Fruit fly (Drosophila melanogaster) whole organism, pupa: Measurements from ENCODE around the gene Osi6.

ENCODE experiments used
- CG10348 ChIP-seq: fragments of 200-800 bp; sonication (Bioruptor generic); IDR thresholded peaks from 2 replicates; pipeline ENCODE4 v1.3.6; 2022; ENCODE audit warnings: missing biosample characterization, missing genetic modification characterization
- CG12605 ChIP-seq: fragments of 200-800 bp; sonication (Bioruptor generic); IDR thresholded peaks from 2 replicates; pipeline ENCODE4 v1.3.6; 2022; ENCODE audit warnings: missing biosample characterization, missing genetic modification characterization
- CG13204 ChIP-seq: fragments of 200-800 bp; sonication (Bioruptor generic); optimal IDR thresholded peaks from 2 replicates; lab custom pipeline; 2018; ENCODE audit warnings: missing biosample characterization, mild to moderate bottlenecking, missing genetic modification characterization, moderate library complexity
- CG14655 ChIP-seq: fragments of 200-800 bp; sonication (Bioruptor generic); optimal IDR thresholded peaks from 3 replicates; lab custom pipeline; 2017; ENCODE audit warnings: mild to moderate bottlenecking, missing biosample characterization, missing genetic modification reagents, missing genetic modification characterization
- CG15710 ChIP-seq: fragments of 200-800 bp; sonication (Bioruptor generic); optimal IDR thresholded peaks from 2 replicates; lab custom pipeline; 2018; ENCODE audit warnings: missing biosample characterization, mild to moderate bottlenecking, missing genetic modification characterization, moderate library complexity
- CG17806 ChIP-seq: fragments of 200-800 bp; sonication (Bioruptor generic); optimal IDR thresholded peaks from 2 replicates; lab custom pipeline; 2018; ENCODE audit warnings: missing biosample characterization, mild to moderate bottlenecking, missing genetic modification characterization, moderate library complexity
- CG32121 ChIP-seq: fragments of 200-800 bp; sonication (Bioruptor generic); IDR thresholded peaks from 2 replicates; pipeline ENCODE4 v1.3.6; 2022; ENCODE audit warnings: missing biosample characterization, missing genetic modification characterization
- CG34367 ChIP-seq: fragments of 200-800 bp; sonication (Bioruptor generic); optimal IDR thresholded peaks from 2 replicates; lab custom pipeline; 2018; ENCODE audit warnings: missing biosample characterization, mild to moderate bottlenecking, missing genetic modification characterization
- CG4496 ChIP-seq: fragments of 200-800 bp; sonication (Bioruptor generic); IDR thresholded peaks from 3 replicates; pipeline ENCODE4 v1.3.6; 2022; ENCODE audit warnings: missing biosample characterization, missing genetic modification characterization
- CG8159 ChIP-seq: fragments of 200-800 bp; sonication (Bioruptor generic); optimal IDR thresholded peaks from 3 replicates; lab custom pipeline; 2018; ENCODE audit warnings: missing biosample characterization, mild to moderate bottlenecking, missing genetic modification characterization, moderate library complexity
- CG8301 ChIP-seq: fragments of 200-800 bp; sonication (Bioruptor generic); optimal IDR thresholded peaks from 2 replicates; lab custom pipeline; 2018; ENCODE audit warnings: missing biosample characterization, mild to moderate bottlenecking, missing genetic modification characterization
- CG9948 ChIP-seq: fragments of 200-800 bp; sonication (Bioruptor generic); optimal IDR thresholded peaks from 2 replicates; lab custom pipeline; 2018; ENCODE audit warnings: missing biosample characterization, mild to moderate bottlenecking, missing genetic modification characterization, moderate library complexity
- D1 ChIP-seq: fragments of 200-800 bp; sonication (Bioruptor generic); optimal IDR thresholded peaks from 2 replicates; lab custom pipeline; 2018; ENCODE audit warnings: missing biosample characterization, mild to moderate bottlenecking, missing genetic modification characterization, moderate library complexity
- EcR ChIP-seq: fragments of 200-800 bp; sonication (Bioruptor generic); optimal IDR thresholded peaks from 3 replicates; lab custom pipeline; 2019; ENCODE audit warnings: missing biosample characterization, missing genetic modification characterization, mild to moderate bottlenecking, moderate library complexity, missing genetic modification reagents
- Ets98B ChIP-seq: fragments of 200-800 bp; sonication (Bioruptor generic); IDR thresholded peaks from 2 replicates; pipeline ENCODE4 v1.3.6; 2022; ENCODE audit warnings: missing biosample characterization, missing genetic modification characterization
- Pif1A ChIP-seq: fragments of 200-800 bp; sonication (Bioruptor generic); optimal IDR thresholded peaks from 3 replicates; lab custom pipeline; 2016; ENCODE audit warnings: missing biosample characterization, missing genetic modification characterization
- Pif1B ChIP-seq: fragments of 200-800 bp; sonication (Bioruptor generic); optimal IDR thresholded peaks from 3 replicates; lab custom pipeline; 2016; ENCODE audit warnings: missing biosample characterization, missing genetic modification characterization
- Snoo ChIP-seq: fragments of 200-800 bp; sonication (Bioruptor generic); optimal IDR thresholded peaks from 3 replicates; lab custom pipeline; 2017; ENCODE audit warnings: missing biosample characterization, mild to moderate bottlenecking, missing genetic modification characterization, inconsistent platforms
- fd96Ca ChIP-seq: fragments of 200-800 bp; sonication (Bioruptor generic); IDR thresholded peaks from 3 replicates; pipeline ENCODE4 v1.3.6; 2022; ENCODE audit warnings: missing biosample characterization, missing genetic modification characterization
- gl ChIP-seq: fragments of 200-800 bp; sonication (Bioruptor generic); optimal IDR thresholded peaks from 2 replicates; lab custom pipeline; 2018; ENCODE audit warnings: missing biosample characterization, mild to moderate bottlenecking, missing genetic modification characterization
- rn ChIP-seq: fragments of 200-800 bp; sonication (Bioruptor generic); IDR thresholded peaks from 2 replicates; pipeline ENCODE4 v1.3.6; 2022; ENCODE audit warnings: missing biosample characterization, missing genetic modification characterization

Gene Osi6

dm6 chr3R:6248694-6249093, 14.2 kb downstream of the Osi6 start, which contains the start of gene Osi7:
Gene Osi7 (plus strand): TSS chr3R:6248994.
- TF ChIP-seq CG13204 (peak; percentile 35), EcR (GFP tag; lab: Kevin White, UChicago) (no peak)

dm6 chr3R:6252809-6253208, 18.3 kb downstream of the Osi6 start:
- TF ChIP-seq CG34367 (tag; lab: Kevin White, UChicago) (no peak), Snoo (tag; lab: Kevin White, UChicago) (peak; percentile 32), CG14655 (GFP tag; lab: Kevin White, UChicago) (no peak), CG13204 (peak; percentile 14), D1 (tag; lab: Kevin White, UChicago) (no peak), gl (tag; lab: Kevin White, UChicago) (no peak)

dm6 chr3R:6254438-6254837, 19.9 kb downstream of the Osi6 start:
- no peak for TF ChIP-seq CG34367 (tag; lab: Kevin White, UChicago)
- TF ChIP-seq CG4496 (GFP tag; lab: Robert Waterston, UW) = 0 out of 3 replicates have a peak, but pooled peaks have one; percentile 13

- TF ChIP-seq CG32121 (no peak), CG8301 (tag; lab: Kevin White, UChicago) (no peak), EcR (GFP tag; lab: Kevin White, UChicago) (no peak), fd96Ca (no peak), Ets98B (GFP tag; lab: Robert Waterston, UW) (no peak), D1 (tag; lab: Kevin White, UChicago) (no peak), CG14655 (GFP tag; lab: Kevin White, UChicago) (no peak), CG8159 (tag; lab: Kevin White, UChicago) (no peak), CG17806 (tag; lab: Kevin White, UChicago) (no peak), gl (tag; lab: Kevin White, UChicago) (no peak), CG15710 (no peak), rn (GFP tag; lab: Robert Waterston, UW) (no peak), Snoo (tag; lab: Kevin White, UChicago) (no peak), CG34367 (tag; lab: Kevin White, UChicago) (no peak), CG9948 (tag; lab: Kevin White, UChicago) (no peak), CG13204 (no peak), Pif1B (GFP tag; lab: Kevin White, UChicago) (no peak), Pif1A (GFP tag; lab: Kevin White, UChicago) (no peak)
Measured at dm6 chr3R:6254875-6255274, 20.4 kb downstream of the Osi6 start, which contains the start of gene Osi8. Gene Osi8 (plus strand): TSS chr3R:6255175.

dm6 chr3R:6259837-6260236, 25.3 kb downstream of the Osi6 start, which contains the start of gene Osi9:
Gene Osi9 (plus strand): TSS chr3R:6260211.
- TF ChIP-seq D1 (tag; lab: Kevin White, UChicago) = no peak
- TF ChIP-seq CG4496 (GFP tag; lab: Robert Waterston, UW) = peak; percentile 71; the same call in 2 of the 3 replicates
- peak; percentile 86 for TF ChIP-seq CG13204
- peak; percentile 14; the same call in 1 of the 2 replicates for TF ChIP-seq Ets98B (GFP tag; lab: Robert Waterston, UW)

dm6 chr3R:6263658-6264057, 29.1 kb downstream of the Osi6 start, which contains the start of gene Osi10a:
Gene Osi10a (plus strand): TSS chr3R:6263958.
- TF ChIP-seq rn (GFP tag; lab: Robert Waterston, UW) = no peak
- no peak for TF ChIP-seq fd96Ca
- no peak for TF ChIP-seq Ets98B (GFP tag; lab: Robert Waterston, UW)
- no peak for TF ChIP-seq EcR (GFP tag; lab: Kevin White, UChicago)
- no peak for TF ChIP-seq CG8301 (tag; lab: Kevin White, UChicago)
- TF ChIP-seq gl (tag; lab: Kevin White, UChicago) = no peak
- TF ChIP-seq Pif1B (GFP tag; lab: Kevin White, UChicago) = no peak
- TF ChIP-seq Pif1A (GFP tag; lab: Kevin White, UChicago) = no peak
- no peak for TF ChIP-seq CG10348 (GFP tag; lab: Robert Waterston, UW)
- no peak for TF ChIP-seq CG12605
- TF ChIP-seq CG4496 (GFP tag; lab: Robert Waterston, UW) = no peak
- no peak for TF ChIP-seq CG8159 (tag; lab: Kevin White, UChicago)
- TF ChIP-seq CG17806 (tag; lab: Kevin White, UChicago) = no peak
- TF ChIP-seq Snoo (tag; lab: Kevin White, UChicago) = no peak
- TF ChIP-seq CG9948 (tag; lab: Kevin White, UChicago) = no peak
- no peak for TF ChIP-seq CG14655 (GFP tag; lab: Kevin White, UChicago)
- TF ChIP-seq CG15710 = no peak
- no peak for TF ChIP-seq CG32121
- TF ChIP-seq CG13204 = no peak

- TF ChIP-seq CG4496 (GFP tag; lab: Robert Waterston, UW) (no peak), D1 (tag; lab: Kevin White, UChicago) (no peak), CG8301 (tag; lab: Kevin White, UChicago) (no peak), EcR (GFP tag; lab: Kevin White, UChicago) (no peak), CG12605 (no peak), CG17806 (tag; lab: Kevin White, UChicago) (no peak), CG10348 (GFP tag; lab: Robert Waterston, UW) (no peak), Ets98B (GFP tag; lab: Robert Waterston, UW) (no peak), gl (tag; lab: Kevin White, UChicago) (no peak), CG13204 (no peak), CG14655 (GFP tag; lab: Kevin White, UChicago) (no peak), CG15710 (no peak), Snoo (tag; lab: Kevin White, UChicago) (no peak), rn (GFP tag; lab: Robert Waterston, UW) (no peak)
Measured at dm6 chr3R:6265890-6266289, 31.4 kb downstream of the Osi6 start, which contains the start of gene Osi10b. Gene Osi10b (plus strand): TSS chr3R:6266190.
